Worm (Caenorhabditis elegans) whole organism, L4 larva: ENCODE measurements around the gene R151.10.

Experiments
- F37D6.2 ChIP-seq: sonication (generic microtip); optimal IDR thresholded peaks from 2 replicates; lab custom pipeline; 2016; ENCODE audit warnings: mild to moderate bottlenecking, missing genetic modification characterization, missing compliant biosample characterization
- T26A8.4 ChIP-seq: fragments of 200-800 bp; sonication (Bioruptor generic); IDR thresholded peaks from 2 replicates; pipeline ENCODE4 v1.3.6; 2022; ENCODE audit warnings: missing genetic modification characterization, missing compliant biosample characterization
- Y105C5A.15 ChIP-seq: fragments of 200-800 bp; sonication (Bioruptor generic); IDR thresholded peaks from 2 replicates; pipeline ENCODE4 v1.3.6; 2022; ENCODE audit warnings: missing genetic modification characterization, missing compliant biosample characterization
- Y48G9A.11 ChIP-seq: fragments of 200-800 bp; sonication (Bioruptor generic); IDR thresholded peaks from 2 replicates; pipeline ENCODE4 v1.3.6; 2022; ENCODE audit warnings: missing genetic modification reagents, missing genetic modification characterization, missing compliant biosample characterization
- Y75B8A.6 ChIP-seq: fragments of 200-800 bp; sonication (Bioruptor generic); IDR thresholded peaks from 2 replicates; pipeline ENCODE4 v1.3.6; 2022; ENCODE audit warnings: missing genetic modification reagents, missing genetic modification characterization, missing compliant biosample characterization
- ZK337.2 ChIP-seq: fragments of 200-800 bp; sonication (Bioruptor generic); IDR thresholded peaks from 2 replicates; pipeline ENCODE4 v1.3.6; 2022; ENCODE audit warnings: missing genetic modification reagents, missing genetic modification characterization, missing compliant biosample characterization
- ZK546.5 ChIP-seq, 2 experiments: sonication (generic microtip); optimal IDR thresholded peaks; 2 replicates each; lab custom pipeline; 2017; ENCODE audit warnings: missing biosample characterization in 2 of 2, missing genetic modification characterization in 2 of 2
- aha-1 ChIP-seq: fragments of 150-350 bp; peaks from one replicate; lab custom pipeline; 2014; ENCODE audit warnings: missing biosample characterization, missing genetic modification characterization
- ama-1 ChIP-seq: fragments of 150-350 bp; optimal IDR thresholded peaks from 2 replicates; lab custom pipeline; 2014; ENCODE audit warnings: inconsistent platforms, mixed read lengths
- arid-1 ChIP-seq: fragments of 200-800 bp; sonication (Bioruptor generic); conservative IDR thresholded peaks from 2 replicates; pipeline ENCODE4 v1.3.6; 2022; ENCODE audit warnings: missing genetic modification reagents, missing genetic modification characterization, missing compliant biosample characterization
- attf-4 ChIP-seq: sonication (generic microtip); optimal IDR thresholded peaks from 3 replicates; lab custom pipeline; 2017; ENCODE audit warnings: missing biosample characterization, missing genetic modification characterization
- ceh-44 ChIP-seq: fragments of 200-800 bp; sonication (Bioruptor generic); IDR thresholded peaks from 2 replicates; pipeline ENCODE4 v1.3.6; 2022; ENCODE audit warnings: missing genetic modification reagents, missing genetic modification characterization, missing compliant biosample characterization
- ceh-82 ChIP-seq: sonication (generic microtip); optimal IDR thresholded peaks from 2 replicates; lab custom pipeline; 2017; ENCODE audit warnings: missing biosample characterization, missing genetic modification characterization
- ces-1 ChIP-seq: fragments of 150-350 bp; sonication (generic microtip); optimal IDR thresholded peaks from 4 replicates; lab custom pipeline; 2014; ENCODE audit warnings: missing biosample characterization, missing genetic modification reagents, missing genetic modification characterization
- cey-2 ChIP-seq: sonication (generic microtip); optimal IDR thresholded peaks from 3 replicates; lab custom pipeline; 2017; ENCODE audit warnings: missing genetic modification characterization, mild to moderate bottlenecking, missing compliant biosample characterization, antibody characterized with exemption, borderline replicate concordance; ENCODE audit not compliant: insufficient read depth
- ctbp-1 ChIP-seq: fragments of 200-800 bp; sonication (Bioruptor generic); IDR thresholded peaks from 2 replicates; pipeline ENCODE4 v1.3.6; 2022; ENCODE audit warnings: missing genetic modification reagents, missing genetic modification characterization, missing compliant biosample characterization
- daf-19 ChIP-seq: fragments of 200-800 bp; sonication (Bioruptor generic); conservative IDR thresholded peaks from 2 replicates; pipeline ENCODE4 v1.3.6; 2022; ENCODE audit warnings: missing genetic modification characterization, missing compliant biosample characterization
- dmd-6 ChIP-seq: fragments of 200-800 bp; sonication (Bioruptor generic); IDR thresholded peaks from 2 replicates; pipeline ENCODE4 v1.3.6; 2022; ENCODE audit warnings: missing genetic modification reagents, missing genetic modification characterization, missing compliant biosample characterization
- dmd-9 ChIP-seq: fragments of 200-800 bp; sonication (Bioruptor generic); IDR thresholded peaks from 2 replicates; pipeline ENCODE4 v1.3.6; 2022; ENCODE audit warnings: missing genetic modification reagents, missing genetic modification characterization, missing compliant biosample characterization
- egl-27 ChIP-seq: sonication (generic microtip); optimal IDR thresholded peaks from 3 replicates; lab custom pipeline; 2017; ENCODE audit warnings: missing biosample characterization, missing genetic modification reagents, missing genetic modification characterization
- egl-43 ChIP-seq: fragments of 200-800 bp; sonication (Bioruptor generic); IDR thresholded peaks from 2 replicates; pipeline ENCODE4 v1.3.6; 2022; ENCODE audit warnings: missing genetic modification reagents, missing genetic modification characterization, missing compliant biosample characterization
- fkh-10 ChIP-seq: fragments of 150-350 bp; optimal IDR thresholded peaks from 2 replicates; lab custom pipeline; 2014; ENCODE audit warnings: missing biosample characterization, missing genetic modification reagents, missing genetic modification characterization
- gei-8 ChIP-seq: fragments of 200-800 bp; sonication (Bioruptor generic); optimal IDR thresholded peaks from 2 replicates; lab custom pipeline; 2018; ENCODE audit warnings: mild to moderate bottlenecking, missing genetic modification characterization, missing compliant biosample characterization
- hif-1 ChIP-seq, 2 experiments: sonication (generic microtip); optimal IDR thresholded peaks; 2 replicates each; lab custom pipeline; 2016 to 2017; ENCODE audit warnings: missing compliant biosample characterization in 2 of 2, missing genetic modification characterization in 2 of 2, missing genetic modification reagents in 2 of 2, missing genotype in 2 of 2, mild to moderate bottlenecking in 1 of 2
- hmg-1.1 ChIP-seq: fragments of 200-800 bp; sonication (Bioruptor generic); IDR thresholded peaks from 2 replicates; pipeline ENCODE4 v1.3.6; 2022; ENCODE audit warnings: missing genetic modification reagents, missing genetic modification characterization, missing compliant biosample characterization
- lim-7 ChIP-seq: fragments of 200-800 bp; sonication (Bioruptor generic); IDR thresholded peaks from 2 replicates; pipeline ENCODE4 v1.3.6; 2022; ENCODE audit warnings: missing genetic modification characterization, missing compliant biosample characterization
- lin-1 ChIP-seq: fragments of 200-800 bp; sonication (Bioruptor generic); IDR thresholded peaks from 2 replicates; pipeline ENCODE4 v1.3.6; 2022; ENCODE audit warnings: missing genetic modification reagents, missing genetic modification characterization, missing compliant biosample characterization
- lin-13 ChIP-seq: fragments of 150-350 bp; optimal IDR thresholded peaks from 2 replicates; lab custom pipeline; 2014; ENCODE audit warnings: missing biosample characterization, missing genetic modification reagents, missing genetic modification characterization
- lin-29 ChIP-seq: fragments of 200-800 bp; sonication (Bioruptor generic); IDR thresholded peaks from 2 replicates; pipeline ENCODE4 v1.3.6; 2022; ENCODE audit warnings: missing genetic modification reagents, missing genetic modification characterization, missing compliant biosample characterization
- lir-3 ChIP-seq: sonication (generic microtip); optimal IDR thresholded peaks from 2 replicates; lab custom pipeline; 2016; ENCODE audit warnings: mild to moderate bottlenecking, missing genetic modification characterization, missing compliant biosample characterization
- madf-5 ChIP-seq, 2 experiments: fragments of 200-800 bp; sonication (Bioruptor generic); IDR thresholded peaks; 2 replicates each; pipeline ENCODE4 v1.3.6; 2022; ENCODE audit warnings: missing compliant biosample characterization in 2 of 2, missing genetic modification characterization in 2 of 2
- madf-9 ChIP-seq: fragments of 200-800 bp; sonication (Bioruptor generic); conservative IDR thresholded peaks from 2 replicates; pipeline ENCODE4 v1.3.6; 2022; ENCODE audit warnings: missing genetic modification reagents, missing genetic modification characterization, missing compliant biosample characterization
- mdl-1 ChIP-seq, 2 experiments: fragments of 150-350 bp in 1 of 2; sonication (generic microtip) in 1 of 2; optimal IDR thresholded peaks; 2 replicates each; lab custom pipeline; 2014 to 2017; ENCODE audit warnings: missing biosample characterization in 2 of 2, missing genetic modification characterization in 2 of 2
- nhr-10 ChIP-seq: fragments of 150-350 bp; optimal IDR thresholded peaks from 2 replicates; lab custom pipeline; 2014; ENCODE audit warnings: missing biosample characterization, missing genetic modification characterization
- nhr-11 ChIP-seq: fragments of 150-350 bp; optimal IDR thresholded peaks from 2 replicates; lab custom pipeline; 2014; ENCODE audit warnings: missing biosample characterization, missing genetic modification characterization
- nhr-25 ChIP-seq: sonication (generic microtip); optimal IDR thresholded peaks from 2 replicates; lab custom pipeline; 2017; ENCODE audit warnings: missing genetic modification characterization, mild to moderate bottlenecking, missing compliant biosample characterization, antibody characterized with exemption, moderate library complexity, borderline replicate concordance; ENCODE audit not compliant: insufficient read depth
- nhr-42 ChIP-seq: fragments of 200-800 bp; sonication (Bioruptor generic); IDR thresholded peaks from 2 replicates; pipeline ENCODE4 v1.3.6; 2022; ENCODE audit warnings: missing genetic modification characterization, missing compliant biosample characterization
- nhr-76 ChIP-seq: fragments of 150-350 bp; optimal IDR thresholded peaks from 2 replicates; lab custom pipeline; 2014; ENCODE audit warnings: missing biosample characterization, missing genetic modification characterization
- nhr-77 ChIP-seq: fragments of 150-350 bp; optimal IDR thresholded peaks from 2 replicates; lab custom pipeline; 2014; ENCODE audit warnings: missing biosample characterization, missing genetic modification characterization
- sdz-12 ChIP-seq: fragments of 200-800 bp; sonication (Bioruptor generic); optimal IDR thresholded peaks from 2 replicates; lab custom pipeline; 2018; ENCODE audit warnings: mild to moderate bottlenecking, missing genetic modification characterization, missing compliant biosample characterization
- skn-1 ChIP-seq: fragments of 150-350 bp; optimal IDR thresholded peaks from 2 replicates; lab custom pipeline; 2014; ENCODE audit warnings: missing biosample characterization, missing genetic modification characterization
- spr-1 ChIP-seq: sonication (generic microtip); optimal IDR thresholded peaks from 2 replicates; lab custom pipeline; 2016; ENCODE audit warnings: mild to moderate bottlenecking, missing genetic modification characterization, missing compliant biosample characterization
- spr-3 ChIP-seq: fragments of 200-800 bp; sonication (Bioruptor generic); optimal IDR thresholded peaks from 2 replicates; lab custom pipeline; 2018; ENCODE audit warnings: mild to moderate bottlenecking, missing genetic modification characterization, missing compliant biosample characterization
- tag-97 ChIP-seq: fragments of 200-800 bp; sonication (Bioruptor generic); IDR thresholded peaks from 2 replicates; pipeline ENCODE4 v1.3.6; 2022; ENCODE audit warnings: missing genetic modification characterization, missing compliant biosample characterization
- tra-1 ChIP-seq: fragments of 200-800 bp; sonication (Bioruptor generic); IDR thresholded peaks from 2 replicates; pipeline ENCODE4 v1.3.6; 2022; ENCODE audit warnings: missing genetic modification reagents, missing genetic modification characterization, missing compliant biosample characterization
- unc-130 ChIP-seq: sonication (generic microtip); optimal IDR thresholded peaks from 2 replicates; lab custom pipeline; 2016; ENCODE audit warnings: missing genetic modification reagents, missing genetic modification characterization, missing compliant biosample characterization
- unc-62 ChIP-seq, 3 experiments: fragments of 150-350 bp in 1 of 3; sonication (generic microtip); optimal IDR thresholded peaks in 2 of 3; peaks in 1 of 3; 1 replicate in 1 of 3; 2 replicates in 2 of 3; lab custom pipeline; 2014 to 2017; ENCODE audit warnings: missing biosample characterization in 3 of 3, missing genetic modification characterization in 3 of 3, missing genetic modification reagents in 3 of 3, missing genotype in 1 of 3
- zag-1 ChIP-seq: fragments of 150-350 bp; optimal IDR thresholded peaks from 2 replicates; lab custom pipeline; 2014; ENCODE audit warnings: missing biosample characterization, missing genetic modification characterization
- zfp-2 ChIP-seq: sonication (generic microtip); optimal IDR thresholded peaks from 2 replicates; lab custom pipeline; 2016; ENCODE audit warnings: mild to moderate bottlenecking, missing genetic modification characterization, missing compliant biosample characterization
- zfp-3 ChIP-seq: fragments of 200-800 bp; sonication (Bioruptor generic); conservative IDR thresholded peaks from 2 replicates; pipeline ENCODE4 v1.3.6; 2022; ENCODE audit warnings: missing genetic modification reagents, missing genetic modification characterization, missing compliant biosample characterization
- zip-2 ChIP-seq: fragments of 150-350 bp; optimal IDR thresholded peaks from 2 replicates; lab custom pipeline; 2014; ENCODE audit warnings: missing biosample characterization, missing genetic modification characterization
- ztf-11 ChIP-seq: fragments of 150-350 bp; optimal IDR thresholded peaks from 2 replicates; lab custom pipeline; 2014; ENCODE audit warnings: missing biosample characterization, missing genetic modification characterization
- ztf-7 ChIP-seq: fragments of 150-350 bp; optimal IDR thresholded peaks from 2 replicates; lab custom pipeline; 2014; ENCODE audit warnings: missing biosample characterization, missing genetic modification characterization

R151.10 gene

ce11 chrIII:7234148-7234547, 3.4 kb upstream of the R151.10 start, which contains the start of gene ndus-8 (continued):
- TF ChIP-seq ctbp-1 (GFP tag; lab: Robert Waterston, UW) (no peak), Y75B8A.6 (GFP tag; lab: Robert Waterston, UW) (no peak), Y105C5A.15 (no peak), ces-1 (no peak), dmd-6 (GFP tag; lab: Robert Waterston, UW) (no peak), nhr-76 (no peak), ztf-11 (tag; lab: Kevin White, UChicago) (no peak), lin-29 (GFP tag; lab: Robert Waterston, UW) (no peak), dmd-9 (GFP tag; lab: Robert Waterston, UW) (no peak), ceh-44 (GFP tag; lab: Robert Waterston, UW) (no peak), egl-27 (no peak), nhr-77 (tag; lab: Kevin White, UChicago) (peak; percentile 5), spr-1 (tag; lab: Kevin White, UChicago) (no peak), nhr-42 (GFP tag; lab: Robert Waterston, UW) (no peak), tra-1 (GFP tag; lab: Robert Waterston, UW) (no peak), skn-1 (no peak), lir-3 (tag; lab: Kevin White, UChicago) (no peak), tag-97 (GFP tag; lab: Robert Waterston, UW) (no peak), attf-4 (tag; lab: Kevin White, UChicago) (no peak), aha-1 (tag; lab: Kevin White, UChicago) (peak; percentile 51), arid-1 (0 out of 2 replicates have a peak, but pooled peaks have one; percentile 19), daf-19 (GFP tag; lab: Robert Waterston, UW) (no peak), gei-8 (GFP tag; lab: Kevin White, UChicago) (no peak), mdl-1 (tag; optimal IDR thresholded peaks at IDR 0.05; lab: Kevin White, UChicago) (no peak), lin-1 (GFP tag; lab: Robert Waterston, UW) (no peak), zip-2 (tag; lab: Kevin White, UChicago) (no peak), zfp-2 (no peak), Y48G9A.11 (GFP tag; lab: Robert Waterston, UW) (no peak), hif-1 (tag; optimal IDR thresholded peaks at IDR 0.05; lab: Kevin White, UChicago) (no peak), fkh-10 (GFP tag; lab: Kevin White, UChicago) (no peak), unc-130 (GFP tag; lab: Kevin White, UChicago) (no peak), nhr-10 (no peak), nhr-25 (tag; lab: Kevin White, UChicago) (no peak), zag-1 (tag; lab: Kevin White, UChicago) (no peak), spr-3 (GFP tag; lab: Kevin White, UChicago) (no peak), ama-1 (lab: Kevin White, UChicago) (no peak), madf-9 (GFP tag; lab: Robert Waterston, UW) (no peak), ceh-82 (tag; lab: Kevin White, UChicago) (no peak), cey-2 (tag; lab: Kevin White, UChicago) (no peak), zfp-3 (no peak), sdz-12 (no peak), madf-5 (GFP tag; IDR thresholded peaks at IDR 0.05; lab: Robert Waterston, UW) (no peak), ZK337.2 (GFP tag; lab: Robert Waterston, UW) (no peak), nhr-11 (tag; lab: Kevin White, UChicago) (no peak), unc-62 (GFP tag; optimal IDR thresholded peaks at IDR 0.05 in 1 of 2; lab: Kevin White, UChicago) (no peak), unc-62 (tag; optimal IDR thresholded peaks at IDR 0.05; lab: Kevin White, UChicago) (no peak), F37D6.2 (tag; lab: Kevin White, UChicago) (no peak), egl-43 (GFP tag; lab: Robert Waterston, UW) (no peak), lin-13 (no peak), ztf-7 (tag; lab: Kevin White, UChicago) (no peak), T26A8.4 (GFP tag; lab: Robert Waterston, UW) (no peak), hmg-1.1 (GFP tag; lab: Robert Waterston, UW) (no peak), ZK546.5 (tag; optimal IDR thresholded peaks at IDR 0.05; lab: Kevin White, UChicago) (no peak), lim-7 (GFP tag; lab: Robert Waterston, UW) (no peak)
